Worm (Caenorhabditis elegans) whole organism, early embryonic: ENCODE results near the gene sre-5.

ENCODE experiments used
- aly-1 ChIP-seq: sonication (generic microtip); optimal IDR thresholded peaks from 2 replicates; lab custom pipeline; 2016; ENCODE audit warnings: missing genetic modification characterization, missing compliant biosample characterization
- ama-1 ChIP-seq: fragments of 150-350 bp; optimal IDR thresholded peaks from 2 replicates; lab custom pipeline; 2014
- tbx-11 ChIP-seq: fragments of 200-800 bp; sonication (Bioruptor generic); IDR thresholded peaks from 2 replicates; pipeline ENCODE4 v1.3.6; 2022; ENCODE audit warnings: missing genetic modification characterization, missing compliant biosample characterization
- tbx-37 ChIP-seq: fragments of 200-800 bp; sonication (Bioruptor generic); conservative IDR thresholded peaks from 2 replicates; pipeline ENCODE4 v1.3.6; 2022; ENCODE audit warnings: missing genetic modification reagents, missing genetic modification characterization, missing compliant biosample characterization
- tra-4 ChIP-seq: sonication (generic microtip); optimal IDR thresholded peaks from 2 replicates; lab custom pipeline; 2017; ENCODE audit warnings: missing genetic modification characterization, missing compliant biosample characterization

DNA sequence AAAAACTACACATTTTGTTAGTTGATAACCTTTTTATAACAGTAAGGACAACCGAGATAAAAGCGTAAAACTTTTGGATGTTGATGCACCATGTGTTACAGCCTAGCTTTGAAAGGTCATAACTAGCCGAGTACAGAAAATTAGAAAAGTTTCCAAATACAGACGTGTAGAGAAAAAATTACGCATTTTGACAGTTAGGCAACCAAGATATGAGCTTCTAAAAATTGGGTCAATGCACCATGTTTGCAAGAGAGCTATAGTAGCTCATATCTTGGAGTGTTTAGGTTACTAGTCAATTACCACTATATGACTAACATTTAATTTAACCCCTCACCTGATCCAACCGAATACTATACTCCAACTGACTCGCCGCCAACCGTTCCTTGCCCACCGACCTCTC, 12.1 kb upstream of the sre-5 start:
- TF ChIP-seq ama-1 (lab: Kevin White, UChicago) (no peak), tra-4 (tag; lab: Kevin White, UChicago) (no peak), aly-1 (tag; lab: Kevin White, UChicago) (no peak), tbx-11 (GFP tag; lab: Robert Waterston, UW) (no peak), tbx-37 (GFP tag; lab: Robert Waterston, UW) (no peak)
